Worm (Caenorhabditis elegans) whole organism, L2 larva: Measurements from ENCODE around the gene Y48C3A.18.

Experiments
- R02D3.7 ChIP-seq: fragments of 150-350 bp; optimal IDR thresholded peaks from 2 replicates; lab custom pipeline; 2014; ENCODE audit warnings: missing biosample characterization, missing genetic modification characterization
- ZK546.5 ChIP-seq: sonication (generic microtip); optimal IDR thresholded peaks from 2 replicates; lab custom pipeline; 2017; ENCODE audit warnings: missing biosample characterization, missing genetic modification characterization
- ama-1 ChIP-seq: fragments of 150-350 bp; optimal IDR thresholded peaks from 2 replicates; lab custom pipeline; 2018; ENCODE audit warnings: inconsistent platforms
- blmp-1 ChIP-seq: sonication (generic microtip); optimal IDR thresholded peaks from 2 replicates; lab custom pipeline; 2017; ENCODE audit warnings: missing genetic modification characterization, mild to moderate bottlenecking, missing compliant biosample characterization, antibody characterized with exemption, moderate library complexity; ENCODE audit not compliant: insufficient read depth
- egl-27 ChIP-seq: sonication (generic microtip); optimal IDR thresholded peaks from 3 replicates; lab custom pipeline; 2017; ENCODE audit warnings: missing biosample characterization, missing genetic modification reagents, missing genetic modification characterization
- elt-3 ChIP-seq: sonication (generic microtip); optimal IDR thresholded peaks from 2 replicates; lab custom pipeline; 2017; ENCODE audit warnings: missing biosample characterization, missing genetic modification characterization
- lin-39 ChIP-seq: fragments of 150-350 bp; optimal IDR thresholded peaks from 2 replicates; lab custom pipeline; 2014; ENCODE audit warnings: missing biosample characterization, missing genetic modification reagents, missing genetic modification characterization
- mdl-1 ChIP-seq, 2 experiments: fragments of 150-350 bp in 1 of 2; sonication (generic microtip) in 1 of 2; optimal IDR thresholded peaks; 2 replicates each; lab custom pipeline; 2017; ENCODE audit warnings: missing biosample characterization in 2 of 2, missing genetic modification characterization in 2 of 2
- nhr-11 ChIP-seq: fragments of 150-350 bp; optimal IDR thresholded peaks from 2 replicates; lab custom pipeline; 2014; ENCODE audit warnings: missing biosample characterization, missing genetic modification characterization
- nhr-12 ChIP-seq: fragments of 150-350 bp; optimal IDR thresholded peaks from 2 replicates; lab custom pipeline; 2014; ENCODE audit warnings: missing biosample characterization, missing genetic modification characterization
- nhr-237 ChIP-seq: fragments of 150-350 bp; optimal IDR thresholded peaks from 2 replicates; lab custom pipeline; 2014; ENCODE audit warnings: missing biosample characterization, missing genetic modification characterization
- nhr-25 ChIP-seq: fragments of 150-350 bp; sonication (generic microtip); optimal IDR thresholded peaks from 3 replicates; lab custom pipeline; 2014; ENCODE audit warnings: missing biosample characterization, missing genetic modification characterization
- nhr-77 ChIP-seq: fragments of 150-350 bp; optimal IDR thresholded peaks from 2 replicates; lab custom pipeline; 2014; ENCODE audit warnings: missing biosample characterization, missing genetic modification characterization
- unc-62 ChIP-seq: fragments of 150-350 bp; optimal IDR thresholded peaks from 2 replicates; lab custom pipeline; 2014; ENCODE audit warnings: missing biosample characterization, missing genetic modification reagents, missing genetic modification characterization

ce11 chrII:13460592-13461395 lies 48.4 kb downstream of the Y48C3A.18 start, which contains the start of gene pqn-27:
- TF ChIP-seq nhr-25 (tag; lab: Kevin White, UChicago) (peak; percentile 89), blmp-1 (tag; lab: Kevin White, UChicago) (peak; percentile 60), nhr-12 (tag; lab: Kevin White, UChicago) (peak; percentile 12), nhr-237 (tag; lab: Kevin White, UChicago) (no peak), R02D3.7 (tag; lab: Kevin White, UChicago) (no peak), egl-27 (no peak), lin-39 (tag; lab: Kevin White, UChicago) (no peak), elt-3 (tag; lab: Kevin White, UChicago) (no peak), nhr-11 (tag; lab: Kevin White, UChicago) (no peak), mdl-1 (tag; optimal IDR thresholded peaks at IDR 0.05; lab: Kevin White, UChicago) (no peak), ama-1 (lab: Kevin White, UChicago) (peak; percentile 96), nhr-77 (tag; lab: Kevin White, UChicago) (no peak), ZK546.5 (no peak), unc-62 (GFP tag; lab: Kevin White, UChicago) (peak; percentile 32)
